Fruit fly (Drosophila melanogaster) whole organism, embryonic: ENCODE results near the gene RNF220.

Experiments
- Antp ChIP-seq: fragments of 200-800 bp; sonication (Bioruptor generic); optimal IDR thresholded peaks from 3 replicates; lab custom pipeline; 2016; ENCODE audit warnings: missing biosample characterization, missing genetic modification characterization
- Asciz ChIP-seq: fragments of 200-800 bp; sonication (Bioruptor generic); optimal IDR thresholded peaks from 2 replicates; lab custom pipeline; 2017; ENCODE audit warnings: missing biosample characterization, mild to moderate bottlenecking, missing genetic modification characterization, missing genetic modification reagents
- B-H1 ChIP-seq: fragments of 200-800 bp; sonication (Bioruptor generic); IDR thresholded peaks from 3 replicates; pipeline ENCODE4 v1.3.6; 2022; ENCODE audit warnings: missing biosample characterization, missing genetic modification characterization
- Bgb ChIP-seq: fragments of 200-800 bp; sonication (Bioruptor generic); IDR thresholded peaks from 2 replicates; pipeline ENCODE4 v1.3.6; 2022; ENCODE audit warnings: missing biosample characterization, missing genetic modification characterization; ENCODE audit not compliant: partially characterized antibody
- CG1024 ChIP-seq: fragments of 200-800 bp; sonication (Bioruptor generic); IDR thresholded peaks from 2 replicates; pipeline ENCODE4 v1.3.6; 2022; ENCODE audit warnings: missing biosample characterization, missing genetic modification characterization
- CG10321 ChIP-seq: fragments of 200-800 bp; sonication (Bioruptor generic); IDR thresholded peaks from 2 replicates; pipeline ENCODE4 v1.3.6; 2022; ENCODE audit warnings: missing biosample characterization, missing genetic modification characterization
- CG11723 ChIP-seq: fragments of 200-800 bp; sonication (Bioruptor generic); optimal IDR thresholded peaks from 2 replicates; lab custom pipeline; 2017; ENCODE audit warnings: missing biosample characterization, mild to moderate bottlenecking, missing genetic modification characterization
- CG13123 ChIP-seq: fragments of 200-800 bp; sonication (Bioruptor generic); optimal IDR thresholded peaks from 2 replicates; lab custom pipeline; 2016; ENCODE audit warnings: missing biosample characterization, missing genetic modification characterization
- CG15269 ChIP-seq: fragments of 200-800 bp; sonication (Bioruptor generic); optimal IDR thresholded peaks from 2 replicates; lab custom pipeline; 2018; ENCODE audit warnings: missing biosample characterization, mild to moderate bottlenecking, missing genetic modification characterization, moderate library complexity
- CG15479 ChIP-seq: fragments of 200-800 bp; sonication (Bioruptor generic); optimal IDR thresholded peaks from 3 replicates; lab custom pipeline; 2019; ENCODE audit warnings: missing biosample characterization, mild to moderate bottlenecking, missing genetic modification characterization, moderate library complexity
- CG15696 ChIP-seq: fragments of 200-800 bp; sonication (Bioruptor generic); optimal IDR thresholded peaks from 2 replicates; lab custom pipeline; 2019; ENCODE audit warnings: missing biosample characterization, mild to moderate bottlenecking, missing genetic modification characterization, moderate library complexity
- CG1647 ChIP-seq: fragments of 200-800 bp; sonication (Bioruptor generic); optimal IDR thresholded peaks from 3 replicates; lab custom pipeline; 2016; ENCODE audit warnings: missing biosample characterization, missing genetic modification characterization
- CG2199 ChIP-seq: fragments of 200-800 bp; sonication (Bioruptor generic); IDR thresholded peaks from 3 replicates; pipeline ENCODE4 v1.3.6; 2022; ENCODE audit warnings: missing biosample characterization, missing genetic modification characterization
- CG32532 ChIP-seq: fragments of 200-800 bp; sonication (Bioruptor generic); IDR thresholded peaks from 2 replicates; pipeline ENCODE4 v1.3.6; 2022; ENCODE audit warnings: missing biosample characterization, missing genetic modification characterization
- CG3281 ChIP-seq: fragments of 200-800 bp; sonication (Bioruptor generic); optimal IDR thresholded peaks from 3 replicates; lab custom pipeline; 2017; ENCODE audit warnings: missing biosample characterization, mild to moderate bottlenecking, missing genetic modification characterization
- CG5180 ChIP-seq: fragments of 200-800 bp; sonication (Bioruptor generic); optimal IDR thresholded peaks from 3 replicates; lab custom pipeline; 2017; ENCODE audit warnings: missing biosample characterization, missing genetic modification characterization, mild to moderate bottlenecking, moderate library complexity, missing genetic modification reagents
- CG6175 ChIP-seq: fragments of 200-800 bp; sonication (Bioruptor generic); IDR thresholded peaks from 3 replicates; pipeline ENCODE4 v1.3.6; 2022; ENCODE audit warnings: missing biosample characterization, missing genetic modification characterization
- CG6654 ChIP-seq: fragments of 200-800 bp; sonication (Bioruptor generic); optimal IDR thresholded peaks from 2 replicates; lab custom pipeline; 2017; ENCODE audit warnings: missing biosample characterization, mild to moderate bottlenecking, missing genetic modification characterization
- CG6813 ChIP-seq: fragments of 200-800 bp; sonication (Bioruptor generic); optimal IDR thresholded peaks from 2 replicates; lab custom pipeline; 2017; ENCODE audit warnings: missing biosample characterization, missing genetic modification characterization, mild to moderate bottlenecking, moderate library complexity, missing genetic modification reagents
- CG8290 ChIP-seq, 3 experiments: fragments of 200-800 bp; sonication (Bioruptor generic); optimal IDR thresholded peaks; 2 replicates each; lab custom pipeline; 2016 to 2019; ENCODE audit warnings: missing biosample characterization in 3 of 3, missing genetic modification characterization in 3 of 3, mild to moderate bottlenecking in 2 of 3, moderate library complexity in 1 of 3
- CG9876 ChIP-seq: fragments of 200-800 bp; sonication (Bioruptor generic); optimal IDR thresholded peaks from 2 replicates; lab custom pipeline; 2016; ENCODE audit warnings: missing biosample characterization, missing genetic modification characterization
- CTCF ChIP-seq: fragments of 200-800 bp; sonication (Bioruptor generic); optimal IDR thresholded peaks from 2 replicates; lab custom pipeline; 2017; ENCODE audit warnings: missing biosample characterization, mild to moderate bottlenecking, missing genetic modification characterization, moderate library complexity
- E2f1 ChIP-seq: fragments of 200-800 bp; sonication (Bioruptor generic); IDR thresholded peaks from 2 replicates; pipeline ENCODE4 v1.3.6; 2022; ENCODE audit warnings: missing biosample characterization, missing genetic modification characterization
- HLH3B ChIP-seq: fragments of 200-800 bp; sonication (Bioruptor generic); IDR thresholded peaks from 2 replicates; pipeline ENCODE4 v1.3.6; 2022; ENCODE audit warnings: missing biosample characterization, missing genetic modification characterization
- Hr78 ChIP-seq, 2 experiments: fragments of 200-800 bp in 1 of 2; fragments of >200 bp in 1 of 2; sonication (Bioruptor generic) in 1 of 2; optimal IDR thresholded peaks; 2 replicates each; lab custom pipeline; 2017 to 2019; ENCODE audit warnings: missing biosample characterization in 2 of 2, missing genetic modification characterization in 2 of 2, mild to moderate bottlenecking in 1 of 2, moderate library complexity in 1 of 2
- Mad ChIP-seq: fragments of 200-800 bp; sonication (Bioruptor generic); optimal IDR thresholded peaks from 2 replicates; lab custom pipeline; 2016; ENCODE audit warnings: missing biosample characterization, missing genetic modification characterization
- Mrtf ChIP-seq: fragments of 200-800 bp; sonication (Bioruptor generic); IDR thresholded peaks from 3 replicates; pipeline ENCODE4 v1.3.6; 2022; ENCODE audit warnings: missing biosample characterization, missing genetic modification characterization
- NK7.1 ChIP-seq: fragments of 200-800 bp; sonication (Bioruptor generic); optimal IDR thresholded peaks from 3 replicates; lab custom pipeline; 2016; ENCODE audit warnings: missing biosample characterization, missing genetic modification characterization
- Nf-YB ChIP-seq: fragments of 200-800 bp; sonication (Bioruptor generic); optimal IDR thresholded peaks from 3 replicates; lab custom pipeline; 2019; ENCODE audit warnings: missing biosample characterization, mild to moderate bottlenecking, missing genetic modification characterization, moderate library complexity
- Nf-YC ChIP-seq: fragments of 200-800 bp; optimal IDR thresholded peaks from 3 replicates; lab custom pipeline; 2019; ENCODE audit warnings: missing biosample characterization, mild to moderate bottlenecking, missing genetic modification characterization, moderate library complexity
- Oli ChIP-seq: fragments of 200-800 bp; sonication (Bioruptor generic); optimal IDR thresholded peaks from 2 replicates; lab custom pipeline; 2018; ENCODE audit warnings: missing biosample characterization, mild to moderate bottlenecking, missing genetic modification characterization, moderate library complexity
- Side ChIP-seq: fragments of 200-800 bp; sonication (Bioruptor generic); optimal IDR thresholded peaks from 2 replicates; lab custom pipeline; 2016; ENCODE audit warnings: missing biosample characterization, missing genetic modification characterization
- Sox100B ChIP-seq: fragments of 200-800 bp; sonication (Bioruptor generic); optimal IDR thresholded peaks from 3 replicates; lab custom pipeline; 2018; ENCODE audit warnings: missing biosample characterization, mild to moderate bottlenecking, missing genetic modification characterization
- Stat92E ChIP-seq, 3 experiments: fragments of >200 bp in 2 of 3; fragments of 200-800 bp in 1 of 3; sonication (Bioruptor generic) in 1 of 3; optimal IDR thresholded peaks; 2 replicates each; lab custom pipeline; 2017 to 2019; ENCODE audit warnings: missing biosample characterization in 3 of 3, missing genetic modification characterization in 3 of 3, mild to moderate bottlenecking in 1 of 3, moderate library complexity in 1 of 3
- Tbp ChIP-seq: fragments of >200 bp; optimal IDR thresholded peaks from 2 replicates; lab custom pipeline; 2018; ENCODE audit warnings: missing biosample characterization, missing genetic modification characterization
- br ChIP-seq: fragments of >200 bp; optimal IDR thresholded peaks from 2 replicates; lab custom pipeline; 2017
- dpn ChIP-seq, 2 experiments: fragments of 200-800 bp; sonication (Bioruptor generic); optimal IDR thresholded peaks; 3 replicates each; lab custom pipeline; 2016; ENCODE audit warnings: missing biosample characterization in 2 of 2, missing genetic modification characterization in 2 of 2
- fru ChIP-seq: fragments of >200 bp; optimal IDR thresholded peaks from 2 replicates; lab custom pipeline; 2017
- gce ChIP-seq: fragments of 200-800 bp; sonication (Bioruptor generic); IDR thresholded peaks from 3 replicates; pipeline ENCODE4 v1.3.6; 2022; ENCODE audit warnings: missing biosample characterization, missing genetic modification characterization
- gcm ChIP-seq: fragments of 200-800 bp; sonication (Bioruptor generic); optimal IDR thresholded peaks from 2 replicates; lab custom pipeline; 2019; ENCODE audit warnings: missing biosample characterization, mild to moderate bottlenecking, missing genetic modification characterization, moderate library complexity
- odd ChIP-seq: fragments of 200-800 bp; sonication (Bioruptor generic); optimal IDR thresholded peaks from 2 replicates; lab custom pipeline; 2017; ENCODE audit warnings: missing biosample characterization, mild to moderate bottlenecking, missing genetic modification characterization
- pb ChIP-seq: fragments of 200-800 bp; sonication (Bioruptor generic); optimal IDR thresholded peaks from 3 replicates; lab custom pipeline; 2016; ENCODE audit warnings: missing biosample characterization, missing genetic modification characterization
- ro ChIP-seq: fragments of 200-800 bp; sonication (Bioruptor generic); IDR thresholded peaks from 2 replicates; pipeline ENCODE4 v1.3.6; 2022; ENCODE audit warnings: missing biosample characterization, missing genetic modification characterization
- scrt ChIP-seq: fragments of 200-800 bp; sonication (Bioruptor generic); optimal IDR thresholded peaks from 2 replicates; lab custom pipeline; 2018; ENCODE audit warnings: missing biosample characterization, mild to moderate bottlenecking, missing genetic modification characterization, moderate library complexity
- sisA ChIP-seq: fragments of 200-800 bp; sonication (Bioruptor generic); IDR thresholded peaks from 2 replicates; pipeline ENCODE4 v1.3.6; 2022; ENCODE audit warnings: missing biosample characterization, missing genetic modification characterization
- sug ChIP-seq: fragments of 200-800 bp; optimal IDR thresholded peaks from 2 replicates; lab custom pipeline; 2019; ENCODE audit warnings: missing biosample characterization, mild to moderate bottlenecking, missing genetic modification characterization, moderate library complexity
- tgo ChIP-seq: fragments of 200-800 bp; sonication (Bioruptor generic); IDR thresholded peaks from 3 replicates; pipeline ENCODE4 v1.3.6; 2022; ENCODE audit warnings: missing biosample characterization, missing genetic modification characterization
- toy ChIP-seq: fragments of 200-800 bp; sonication (Bioruptor generic); IDR thresholded peaks from 2 replicates; pipeline ENCODE4 v1.3.6; 2022; ENCODE audit warnings: missing biosample characterization, missing genetic modification characterization
- trh ChIP-seq: fragments of 200-800 bp; sonication (Bioruptor generic); optimal IDR thresholded peaks from 2 replicates; lab custom pipeline; 2016; ENCODE audit warnings: missing biosample characterization, missing genetic modification characterization
- ttk ChIP-seq: fragments of 200-800 bp; sonication (Bioruptor generic); IDR thresholded peaks from 2 replicates; pipeline ENCODE4 v2.1.2; 2022; ENCODE audit warnings: missing biosample characterization, missing genetic modification characterization
- tx ChIP-seq: fragments of 200-800 bp; sonication (Bioruptor generic); optimal IDR thresholded peaks from 2 replicates; lab custom pipeline; 2016; ENCODE audit warnings: missing biosample characterization, missing genetic modification characterization

Gene RNF220

dm6 chr3R:22686336-22686874 is 39.8 kb downstream of the RNF220 start, which contains the start of the genes Gclm and CG17625 (continued):
- TF ChIP-seq CG15479 (GFP tag; lab: Kevin White, UChicago): no peak
- no peak for TF ChIP-seq CG9876 (GFP tag; lab: Kevin White, UChicago)
- TF ChIP-seq dpn (GFP tag; optimal IDR thresholded peaks at IDR 0.05; lab: Kevin White, UChicago): peak; percentile 21 to 55
- TF ChIP-seq sisA: peak; percentile 22; the same call in 1 of the 2 replicates
- peak; percentile 43 for TF ChIP-seq CG6813 (GFP tag; lab: Kevin White, UChicago)
- no peak for TF ChIP-seq pb (GFP tag; lab: Kevin White, UChicago)
- TF ChIP-seq toy (GFP tag; lab: Robert Waterston, UW): 0 out of 2 replicates have a peak, but pooled peaks have one; percentile 10
- no peak for TF ChIP-seq Asciz
- peak; percentile 35; the same call in 1 of the 2 replicates for TF ChIP-seq CG1024 (GFP tag; lab: Robert Waterston, UW)
- TF ChIP-seq Mad (GFP tag; lab: Kevin White, UChicago): peak; percentile 47
- TF ChIP-seq Tbp: no peak
- peak; percentile 50 for TF ChIP-seq tgo (GFP tag; lab: Robert Waterston, UW)
- TF ChIP-seq fru: no peak
- TF ChIP-seq Oli (tag; lab: Kevin White, UChicago): no peak
- peak; percentile 23 for TF ChIP-seq Nf-YB (GFP tag; lab: Kevin White, UChicago)
- no peak for TF ChIP-seq Hr78 (GFP tag; optimal IDR thresholded peaks at IDR 0.05; lab: Kevin White, UChicago)
- peak; percentile 22 for TF ChIP-seq CG1647 (GFP tag; lab: Kevin White, UChicago)
- TF ChIP-seq sug (tag; lab: Kevin White, UChicago): peak; percentile 76
- TF ChIP-seq CG32532 (GFP tag; lab: Robert Waterston, UW): peak; percentile 66
- TF ChIP-seq CG8290 (GFP tag; optimal IDR thresholded peaks at IDR 0.05; lab: Kevin White, UChicago): peak; percentile 33
- TF ChIP-seq CG8290 (tag; optimal IDR thresholded peaks at IDR 0.05; lab: Kevin White, UChicago): no peak
- TF ChIP-seq ro (GFP tag; lab: Robert Waterston, UW): no peak
- TF ChIP-seq Nf-YC (tag; lab: Kevin White, UChicago): peak; percentile 60
- TF ChIP-seq CG6175 (GFP tag; lab: Robert Waterston, UW): no peak
- TF ChIP-seq scrt: peak; percentile 24
- TF ChIP-seq CG15269 (tag; lab: Kevin White, UChicago): peak; percentile 60
- TF ChIP-seq trh (GFP tag; lab: Kevin White, UChicago): no peak
- peak; percentile 32 for TF ChIP-seq Sox100B (GFP tag; lab: Kevin White, UChicago)
- no peak for TF ChIP-seq B-H1
- TF ChIP-seq Antp: peak; percentile 47
- TF ChIP-seq E2f1 (GFP tag; lab: Robert Waterston, UW): peak; percentile 57
- peak; percentile 41; the same call in 1 of the 2 replicates for TF ChIP-seq HLH3B (GFP tag; lab: Robert Waterston, UW)
- TF ChIP-seq CG2199 (GFP tag; lab: Robert Waterston, UW): peak; percentile 61; the same call in 1 of the 3 replicates
- TF ChIP-seq CG10321 (GFP tag; lab: Robert Waterston, UW): 0 out of 2 replicates have a peak, but pooled peaks have one; percentile 44
- TF ChIP-seq CTCF (GFP tag; lab: Kevin White, UChicago): peak; percentile 32
- TF ChIP-seq CG3281: peak; percentile 51
- peak in 1 of 3 experiments; percentile 72 for TF ChIP-seq Stat92E (GFP tag; optimal IDR thresholded peaks at IDR 0.05; lab: Kevin White, UChicago)
- TF ChIP-seq odd (GFP tag; lab: Kevin White, UChicago): no peak
- no peak for TF ChIP-seq tx
- no peak for TF ChIP-seq CG11723 (GFP tag; lab: Kevin White, UChicago)
- peak; percentile 63 for TF ChIP-seq Side
- TF ChIP-seq Bgb: peak; percentile 83
- TF ChIP-seq gce (GFP tag; lab: Robert Waterston, UW): no peak
- peak; percentile 33; the same call in 1 of the 3 replicates for TF ChIP-seq Mrtf
- TF ChIP-seq CG15696 (tag; lab: Kevin White, UChicago): peak; percentile 34
- TF ChIP-seq ttk (GFP tag; lab: Robert Waterston, UW): no peak
- TF ChIP-seq br (lab: Kevin White, UChicago): no peak
- peak; percentile 57 for TF ChIP-seq gcm (GFP tag; lab: Kevin White, UChicago)
- TF ChIP-seq NK7.1 (GFP tag; lab: Kevin White, UChicago): no peak
- no peak for TF ChIP-seq CG6654
- TF ChIP-seq CG5180 (GFP tag; lab: Kevin White, UChicago): no peak
- no peak for TF ChIP-seq CG13123 (GFP tag; lab: Kevin White, UChicago)
